Fruit fly (Drosophila melanogaster) whole organism, wandering third instar larva: Measurements from ENCODE around the gene CG33217.

Source experiments
- CG32264 ChIP-seq: fragments of 200-800 bp; sonication (Bioruptor generic); optimal IDR thresholded peaks from 2 replicates; lab custom pipeline; 2016; ENCODE audit warnings: missing biosample characterization, missing genetic modification characterization
- CrebA ChIP-seq: fragments of 200-800 bp; sonication (Bioruptor generic); optimal IDR thresholded peaks from 2 replicates; lab custom pipeline; 2016; ENCODE audit warnings: missing biosample characterization, mild to moderate bottlenecking, missing genetic modification characterization, borderline replicate concordance
- Dif ChIP-seq: fragments of 200-275, 200-300 bp; sonication (Bioruptor generic); optimal IDR thresholded peaks from 2 replicates; lab custom pipeline; 2018; ENCODE audit warnings: missing biosample characterization, missing genetic modification characterization; ENCODE audit not compliant: partially characterized antibody
- HLH106 ChIP-seq: fragments of 200-800 bp; optimal IDR thresholded peaks from 3 replicates; lab custom pipeline; 2019; ENCODE audit warnings: missing biosample characterization, mild to moderate bottlenecking, missing genetic modification characterization, moderate library complexity
- Jra ChIP-seq: sonication (Bioruptor generic); optimal IDR thresholded peaks from 2 replicates; lab custom pipeline; 2016; ENCODE audit warnings: missing biosample characterization, missing genetic modification characterization
- Myc ChIP-seq: fragments of >200 bp; optimal IDR thresholded peaks from 2 replicates; lab custom pipeline; 2017
- N ChIP-seq: fragments of >200 bp; optimal IDR thresholded peaks from 2 replicates; lab custom pipeline; 2018; ENCODE audit warnings: missing biosample characterization, missing external identifiers, missing genetic modification characterization
- OdsH ChIP-seq: fragments of 200-800 bp; sonication (Bioruptor generic); optimal IDR thresholded peaks from 2 replicates; lab custom pipeline; 2016; ENCODE audit warnings: missing biosample characterization, mild to moderate bottlenecking, missing genetic modification characterization
- Sp1 ChIP-seq: fragments of 200-800 bp; sonication (Bioruptor generic); optimal IDR thresholded peaks from 3 replicates; lab custom pipeline; 2019; ENCODE audit warnings: missing biosample characterization, mild to moderate bottlenecking, missing genetic modification characterization, moderate library complexity
- Vsx2 ChIP-seq: fragments of 200-300, 225-300 bp; sonication (Bioruptor generic); optimal IDR thresholded peaks from 2 replicates; lab custom pipeline; 2018; ENCODE audit warnings: missing biosample characterization, missing genetic modification characterization; ENCODE audit not compliant: partially characterized antibody
- br ChIP-seq: fragments of 200-800 bp; sonication (Bioruptor generic); optimal IDR thresholded peaks from 2 replicates; lab custom pipeline; 2016; ENCODE audit warnings: missing biosample characterization, missing genetic modification characterization
- dmrt93B ChIP-seq: fragments of 200-800 bp; sonication (Bioruptor generic); optimal IDR thresholded peaks from 2 replicates; lab custom pipeline; 2018; ENCODE audit warnings: missing biosample characterization, mild to moderate bottlenecking, missing genetic modification characterization
- ey ChIP-seq: fragments of 200-800 bp; sonication (Bioruptor generic); optimal IDR thresholded peaks from 2 replicates; lab custom pipeline; 2016; ENCODE audit warnings: missing biosample characterization, missing genetic modification characterization
- foxo ChIP-seq, 2 experiments: fragments of 200-800 bp; sonication (Bioruptor generic); optimal IDR thresholded peaks; 2 replicates in 1 of 2; 3 replicates in 1 of 2; lab custom pipeline; 2016 to 2017; ENCODE audit warnings: missing biosample characterization in 2 of 2, missing genetic modification characterization in 2 of 2
- h ChIP-seq: fragments of 200-800 bp; sonication (Bioruptor generic); optimal IDR thresholded peaks from 3 replicates; lab custom pipeline; 2016; ENCODE audit warnings: missing biosample characterization, mild to moderate bottlenecking, missing genetic modification characterization
- jim ChIP-seq: fragments of 175-275, 200-325 bp; sonication (Bioruptor generic); optimal IDR thresholded peaks from 2 replicates; lab custom pipeline; 2016; ENCODE audit warnings: missing biosample characterization, mild to moderate bottlenecking, missing genetic modification characterization
- tai ChIP-seq: sonication (Bioruptor generic); optimal IDR thresholded peaks from 2 replicates; lab custom pipeline; 2016; ENCODE audit warnings: missing biosample characterization, missing genetic modification characterization
- usp ChIP-seq: fragments of >200 bp; optimal IDR thresholded peaks from 2 replicates; lab custom pipeline; 2017; ENCODE audit warnings: missing biosample characterization, missing genetic modification characterization
- woc ChIP-seq: sonication (Bioruptor generic); optimal IDR thresholded peaks from 2 replicates; lab custom pipeline; 2016; ENCODE audit warnings: missing biosample characterization, mild to moderate bottlenecking, missing genetic modification characterization

CG33217 gene

dm6 chr3L:23096803-23097425 is 28.9 kb upstream of the CG33217 start, which contains the start of gene CkIIalpha:
CkIIalpha (plus strand) TSS chr3L:23097072.
- TF ChIP-seq CG32264 (GFP tag; lab: Kevin White, UChicago), result no peak
- TF ChIP-seq OdsH, result no peak
- no peak for TF ChIP-seq CrebA (GFP tag; lab: Kevin White, UChicago)
- TF ChIP-seq usp (GFP tag; lab: Kevin White, UChicago), result no peak
- TF ChIP-seq Vsx2 (GFP tag; lab: Kevin White, UChicago), result no peak
- TF ChIP-seq dmrt93B (GFP tag; lab: Kevin White, UChicago), result no peak
- TF ChIP-seq br (GFP tag; lab: Kevin White, UChicago), result no peak
- no peak for TF ChIP-seq h (GFP tag; lab: Kevin White, UChicago)

- TF ChIP-seq woc (GFP tag; lab: Kevin White, UChicago), result peak; percentile 62
- TF ChIP-seq Jra (GFP tag; lab: Kevin White, UChicago), result peak; percentile 1
- TF ChIP-seq Dif (GFP tag; lab: Kevin White, UChicago), result no peak
- no peak for TF ChIP-seq h (GFP tag; lab: Kevin White, UChicago)
- no peak for TF ChIP-seq ey (GFP tag; lab: Kevin White, UChicago)
Observed at dm6 chr3L:23099394-23099977, 26.3 kb upstream of the CG33217 start.

dm6 chr3L:23150297-23150919 is 24.6 kb downstream of the CG33217 start, which contains the start of gene Vps11:
Vps11 (minus strand) TSS chr3L:23150499.
- TF ChIP-seq HLH106 (tag; lab: Kevin White, UChicago), result no peak
- TF ChIP-seq jim (GFP tag; lab: Kevin White, UChicago), result no peak
- TF ChIP-seq N (GFP tag; lab: Kevin White, UChicago), result peak; percentile 5
- no peak for TF ChIP-seq Sp1 (GFP tag; lab: Kevin White, UChicago)
- no peak for TF ChIP-seq tai (GFP tag; lab: Kevin White, UChicago)
- TF ChIP-seq foxo (GFP tag; optimal IDR thresholded peaks at IDR 0.05; lab: Kevin White, UChicago), result no peak
- peak; percentile 5 for TF ChIP-seq Myc (lab: Kevin White, UChicago)
- peak; percentile 19 for TF ChIP-seq woc (GFP tag; lab: Kevin White, UChicago)

- TF ChIP-seq Vsx2 (GFP tag; lab: Kevin White, UChicago) (no peak), OdsH (no peak)
Observed at dm6 chr3L:23174146-23174545, 48.3 kb downstream of the CG33217 start, which contains the start of gene CG34031. CG34031 (plus strand) TSS chr3L:23174446.
